Fruit fly (Drosophila melanogaster): ENCODE measurements around the gene ball.

dm6 chr3R:26853699-26854098 lies 12.9 kb downstream of the ball start:
- no peak for TF ChIP-seq EcR (GFP tag; optimal IDR thresholded peaks at IDR 0.05)
- no peak for TF ChIP-seq psq (optimal IDR thresholded peaks at IDR 0.05)

Measured in whole organism.